Fruit fly (Drosophila melanogaster) whole organism, embryonic: ENCODE measurements around the gene CG44040.

ENCODE experiments used
- Blimp-1 ChIP-seq: fragments of 200-800 bp; sonication (Bioruptor generic); optimal IDR thresholded peaks from 3 replicates; lab custom pipeline; 2018; ENCODE audit warnings: missing biosample characterization, missing genetic modification characterization, mild to moderate bottlenecking, moderate library complexity, missing genetic modification reagents
- CG10274 ChIP-seq: fragments of 200-800 bp; sonication (Bioruptor generic); optimal IDR thresholded peaks from 3 replicates; lab custom pipeline; 2017; ENCODE audit warnings: missing biosample characterization, mild to moderate bottlenecking, missing genetic modification characterization
- CG10543 ChIP-seq: fragments of 200-800 bp; sonication (Bioruptor generic); optimal IDR thresholded peaks from 3 replicates; lab custom pipeline; 2017; ENCODE audit warnings: missing biosample characterization, mild to moderate bottlenecking, missing genetic modification characterization, moderate library complexity
- CG10654 ChIP-seq: fragments of 200-800 bp; sonication (Bioruptor generic); optimal IDR thresholded peaks from 2 replicates; lab custom pipeline; 2016; ENCODE audit warnings: missing biosample characterization, missing genetic modification characterization
- CG11560 ChIP-seq: fragments of 200-800 bp; sonication (Bioruptor generic); IDR thresholded peaks from 3 replicates; pipeline ENCODE4 v1.3.6; 2022; ENCODE audit warnings: missing biosample characterization, missing genetic modification characterization
- CG13775 ChIP-seq: fragments of 200-800 bp; sonication (Bioruptor generic); optimal IDR thresholded peaks from 3 replicates; lab custom pipeline; 2017; ENCODE audit warnings: missing biosample characterization, mild to moderate bottlenecking, missing genetic modification characterization
- CG14050 ChIP-seq: fragments of 200-800 bp; sonication (Bioruptor generic); IDR thresholded peaks from 3 replicates; pipeline ENCODE4 v1.3.6; 2022; ENCODE audit warnings: missing biosample characterization, missing genetic modification characterization
- CG16813 ChIP-seq: fragments of 200-800 bp; sonication (Bioruptor generic); IDR thresholded peaks from 3 replicates; pipeline ENCODE4 v1.3.6; 2022; ENCODE audit warnings: missing biosample characterization, missing genetic modification characterization; ENCODE audit not compliant: partially characterized antibody
- CG16863 ChIP-seq: fragments of 200-800 bp; sonication (Bioruptor generic); optimal IDR thresholded peaks from 3 replicates; lab custom pipeline; 2016; ENCODE audit warnings: missing biosample characterization, missing genetic modification characterization
- CG17328 ChIP-seq: fragments of 200-800 bp; sonication (Bioruptor generic); IDR thresholded peaks from 2 replicates; pipeline ENCODE4 v1.3.6; 2022; ENCODE audit warnings: missing biosample characterization, missing genetic modification characterization
- CG32767 ChIP-seq: fragments of 200-800 bp; sonication (Bioruptor generic); IDR thresholded peaks from 2 replicates; pipeline ENCODE4 v1.3.6; 2022; ENCODE audit warnings: missing biosample characterization, missing genetic modification characterization
- CG3838 ChIP-seq: fragments of 200-800 bp; sonication (Bioruptor generic); optimal IDR thresholded peaks from 3 replicates; lab custom pipeline; 2016; ENCODE audit warnings: missing biosample characterization, missing genetic modification characterization
- CG42726 ChIP-seq: fragments of 200-800 bp; sonication (Bioruptor generic); IDR thresholded peaks from 2 replicates; pipeline ENCODE4 v1.3.6; 2022; ENCODE audit warnings: missing biosample characterization, missing genetic modification characterization; ENCODE audit not compliant: partially characterized antibody
- CG6791 ChIP-seq: fragments of 200-800 bp; sonication (Bioruptor generic); IDR thresholded peaks from 3 replicates; pipeline ENCODE4 v1.3.6; 2022; ENCODE audit warnings: missing biosample characterization, missing genetic modification characterization; ENCODE audit not compliant: partially characterized antibody
- Dbx ChIP-seq: fragments of 200-800 bp; sonication (Bioruptor generic); IDR thresholded peaks from 3 replicates; pipeline ENCODE4 v1.3.6; 2022; ENCODE audit warnings: missing biosample characterization, missing genetic modification characterization
- E2f1 ChIP-seq: fragments of 200-800 bp; sonication (Bioruptor generic); IDR thresholded peaks from 2 replicates; pipeline ENCODE4 v1.3.6; 2022; ENCODE audit warnings: missing biosample characterization, missing genetic modification characterization
- HLHmδ ChIP-seq: fragments of 200-800 bp; sonication (Bioruptor generic); optimal IDR thresholded peaks from 2 replicates; lab custom pipeline; 2018; ENCODE audit warnings: missing biosample characterization, mild to moderate bottlenecking, missing genetic modification characterization, moderate library complexity
- Hr39 ChIP-seq: fragments of >200 bp; optimal IDR thresholded peaks from 2 replicates; lab custom pipeline; 2017
- Med ChIP-seq: fragments of 200-800 bp; sonication (Bioruptor generic); peaks from one replicate; lab custom pipeline; 2016; ENCODE audit warnings: missing biosample characterization, missing genetic modification characterization, mild to moderate bottlenecking, inconsistent platforms, moderate library complexity
- NC2β ChIP-seq: fragments of 200-800 bp; sonication (Bioruptor generic); optimal IDR thresholded peaks from 2 replicates; lab custom pipeline; 2016; ENCODE audit warnings: missing biosample characterization, missing genetic modification characterization
- Pdp1 ChIP-seq, 2 experiments: fragments of 200-800 bp; sonication (Bioruptor generic); optimal IDR thresholded peaks; 3 replicates each; lab custom pipeline; 2016; ENCODE audit warnings: missing biosample characterization in 2 of 2, missing genetic modification characterization in 2 of 2, mild to moderate bottlenecking in 1 of 2, moderate library complexity in 1 of 2
- TFAM ChIP-seq: fragments of 200-800 bp; sonication (Bioruptor generic); optimal IDR thresholded peaks from 2 replicates; lab custom pipeline; 2017; ENCODE audit warnings: missing biosample characterization, missing genetic modification characterization, inconsistent platforms
- bbx ChIP-seq: fragments of 200-800 bp; sonication (Bioruptor generic); IDR thresholded peaks from 2 replicates; pipeline ENCODE4 v1.3.6; 2022; ENCODE audit warnings: missing biosample characterization, missing genetic modification characterization; ENCODE audit not compliant: partially characterized antibody
- cg ChIP-seq: fragments of 200-800 bp; sonication (Bioruptor generic); optimal IDR thresholded peaks from 3 replicates; lab custom pipeline; 2019; ENCODE audit warnings: missing biosample characterization, mild to moderate bottlenecking, missing genetic modification characterization, moderate library complexity
- ci ChIP-seq: fragments of 200-800 bp; sonication (Bioruptor generic); IDR thresholded peaks from 3 replicates; pipeline ENCODE4 v1.3.6; 2022; ENCODE audit warnings: missing biosample characterization, missing genetic modification characterization
- dpn ChIP-seq, 2 experiments: fragments of 200-800 bp; sonication (Bioruptor generic); optimal IDR thresholded peaks; 3 replicates each; lab custom pipeline; 2016; ENCODE audit warnings: missing biosample characterization in 2 of 2, missing genetic modification characterization in 2 of 2
- dysf ChIP-seq: fragments of 200-800 bp; sonication (Bioruptor generic); IDR thresholded peaks from 3 replicates; pipeline ENCODE4 v1.3.6; 2022; ENCODE audit warnings: missing biosample characterization, missing genetic modification characterization
- exex ChIP-seq: fragments of 200-800 bp; sonication (Bioruptor generic); optimal IDR thresholded peaks from 4 replicates; lab custom pipeline; 2018; ENCODE audit warnings: missing biosample characterization, mild to moderate bottlenecking, missing genetic modification characterization, moderate library complexity
- ftz-f1 ChIP-seq: fragments of 200-800 bp; sonication (Bioruptor generic); optimal IDR thresholded peaks from 2 replicates; lab custom pipeline; 2016; ENCODE audit warnings: missing biosample characterization, missing genetic modification characterization
- her ChIP-seq: fragments of 200-800 bp; sonication (Bioruptor generic); optimal IDR thresholded peaks from 2 replicates; lab custom pipeline; 2016; ENCODE audit warnings: missing biosample characterization, missing genetic modification characterization
- kah ChIP-seq: fragments of 200-800 bp; sonication (Bioruptor generic); optimal IDR thresholded peaks from 2 replicates; lab custom pipeline; 2018; ENCODE audit warnings: missing biosample characterization, mild to moderate bottlenecking, missing genetic modification characterization
- nerfin-2 ChIP-seq: fragments of 200-800 bp; sonication (Bioruptor generic); IDR thresholded peaks from 2 replicates; pipeline ENCODE4 v1.3.6; 2022; ENCODE audit warnings: missing biosample characterization, missing genetic modification characterization; ENCODE audit not compliant: partially characterized antibody
- phol ChIP-seq: fragments of 200-800 bp; sonication (Bioruptor generic); optimal IDR thresholded peaks from 3 replicates; lab custom pipeline; 2018; ENCODE audit warnings: missing biosample characterization, mild to moderate bottlenecking, missing genetic modification characterization, moderate library complexity
- sd ChIP-seq: fragments of 200-800 bp; sonication (Bioruptor generic); optimal IDR thresholded peaks from 3 replicates; lab custom pipeline; 2018; ENCODE audit warnings: missing biosample characterization, mild to moderate bottlenecking, missing genetic modification characterization, moderate library complexity
- sens ChIP-seq: fragments of 200-800 bp; sonication (Bioruptor generic); peaks from one replicate; lab custom pipeline; 2016; ENCODE audit warnings: missing biosample characterization, missing genetic modification characterization
- shn ChIP-seq: fragments of 200-800 bp; sonication (Bioruptor generic); optimal IDR thresholded peaks from 3 replicates; lab custom pipeline; 2016; ENCODE audit warnings: missing biosample characterization, missing genetic modification characterization
- slbo ChIP-seq: fragments of 200-800 bp; sonication (Bioruptor generic); IDR thresholded peaks from 2 replicates; pipeline ENCODE4 v1.3.6; 2022; ENCODE audit warnings: missing biosample characterization, missing genetic modification characterization
- twi ChIP-seq: fragments of 200-800 bp; optimal IDR thresholded peaks from 2 replicates; lab custom pipeline; 2019; ENCODE audit warnings: missing biosample characterization, mild to moderate bottlenecking, missing genetic modification characterization, moderate library complexity
- vvl ChIP-seq: fragments of 200-800 bp; sonication (Bioruptor generic); IDR thresholded peaks from 2 replicates; pipeline ENCODE4 v1.3.6; 2022; ENCODE audit warnings: missing biosample characterization, missing genetic modification characterization
- z ChIP-seq: fragments of 200-800 bp; sonication (Bioruptor generic); IDR thresholded peaks from 3 replicates; pipeline ENCODE4 v1.3.6; 2022; ENCODE audit warnings: missing biosample characterization, missing genetic modification characterization

The CG44040 gene

dm6 chr3R:15305246-15305645 is 14.9 kb upstream of the CG44040 start:
- TF ChIP-seq CG42726 (GFP tag; lab: Robert Waterston, UW) (peak; percentile 23; the same call in 1 of the 2 replicates), slbo (GFP tag; lab: Robert Waterston, UW) (no peak), shn (GFP tag; lab: Kevin White, UChicago) (no peak), Hr39 (lab: Kevin White, UChicago) (peak; percentile 16), CG10274 (no peak), Dbx (GFP tag; lab: Robert Waterston, UW) (0 out of 3 replicates have a peak, but pooled peaks have one; percentile 6), TFAM (no peak), sens (peak; percentile 22), CG3838 (no peak), twi (tag; lab: Kevin White, UChicago) (no peak), CG16813 (GFP tag; lab: Robert Waterston, UW) (0 out of 3 replicates have a peak, but pooled peaks have one; percentile 24), Blimp-1 (GFP tag; lab: Kevin White, UChicago) (no peak), her (GFP tag; lab: Kevin White, UChicago) (no peak), dysf (GFP tag; lab: Robert Waterston, UW) (0 out of 3 replicates have a peak, but pooled peaks have one; percentile 9), CG17328 (GFP tag; lab: Robert Waterston, UW) (peak; percentile 37; the same call in 1 of the 2 replicates), CG11560 (tag; lab: Robert Waterston, UW) (0 out of 3 replicates have a peak, but pooled peaks have one; percentile 35), ftz-f1 (peak; percentile 56), bbx (GFP tag; lab: Robert Waterston, UW) (0 out of 2 replicates have a peak, but pooled peaks have one; percentile 6), CG10543 (peak; percentile 6), CG16863 (GFP tag; lab: Kevin White, UChicago) (no peak), vvl (GFP tag; lab: Robert Waterston, UW) (0 out of 2 replicates have a peak, but pooled peaks have one; percentile 12), exex (tag; lab: Kevin White, UChicago) (no peak), CG6791 (GFP tag; lab: Robert Waterston, UW) (no peak)

dm6 chr3R:15309924-15310323 is 10.3 kb upstream of the CG44040 start, which contains the start of gene Tm2:
TSS of gene Tm2 (plus strand) at chr3R:15310193.
- TF ChIP-seq CG32767 (GFP tag; lab: Robert Waterston, UW), result 0 out of 2 replicates have a peak, but pooled peaks have one; percentile 15
- peak; percentile 1 for TF ChIP-seq sd (tag; lab: Kevin White, UChicago)
- 0 out of 3 replicates have a peak, but pooled peaks have one; percentile 27 for TF ChIP-seq z
- no peak for TF ChIP-seq CG10654 (GFP tag; lab: Kevin White, UChicago)
- TF ChIP-seq NC2β (GFP tag; lab: Kevin White, UChicago), result no peak
- TF ChIP-seq E2f1 (GFP tag; lab: Robert Waterston, UW), result no peak
- TF ChIP-seq phol (tag; lab: Kevin White, UChicago), result no peak
- no peak for TF ChIP-seq nerfin-2
- TF ChIP-seq sens, result peak; percentile 82
- peak in 1 of 2 experiments; percentile 54 for TF ChIP-seq Pdp1 (GFP tag; optimal IDR thresholded peaks at IDR 0.05; lab: Kevin White, UChicago)
- TF ChIP-seq Med (GFP tag; lab: Kevin White, UChicago), result peak; percentile 70
- peak; percentile 66 for TF ChIP-seq cg (GFP tag; lab: Kevin White, UChicago)
- no peak for TF ChIP-seq vvl (GFP tag; lab: Robert Waterston, UW)
- no peak for TF ChIP-seq CG13775 (GFP tag; lab: Kevin White, UChicago)

dm6 chr3R:15310695-15311094 is 9.5 kb upstream of the CG44040 start:
- TF ChIP-seq CG14050 (GFP tag; lab: Robert Waterston, UW) (no peak), sd (tag; lab: Kevin White, UChicago) (peak; percentile 36), vvl (GFP tag; lab: Robert Waterston, UW) (0 out of 2 replicates have a peak, but pooled peaks have one; percentile 8), cg (GFP tag; lab: Kevin White, UChicago) (peak; percentile 63), ci (GFP tag; lab: Robert Waterston, UW) (0 out of 3 replicates have a peak, but pooled peaks have one; percentile 6), HLHmδ (GFP tag; lab: Kevin White, UChicago) (no peak), kah (GFP tag; lab: Kevin White, UChicago) (peak; percentile 76), sens (peak; percentile 23), dpn (GFP tag; optimal IDR thresholded peaks at IDR 0.05; lab: Kevin White, UChicago) (peak in 1 of 2 experiments; percentile 17)
